Worm (Caenorhabditis elegans) whole organism, L4 larva: Measurements from ENCODE around the gene Y116A8C.38.

Experiments
- T20F7.1 ChIP-seq: fragments of 200-800 bp; sonication (Bioruptor generic); optimal IDR thresholded peaks from 2 replicates; lab custom pipeline; 2018; ENCODE audit warnings: mild to moderate bottlenecking, missing genetic modification characterization, missing compliant biosample characterization
- aly-2 ChIP-seq: sonication (generic microtip); optimal IDR thresholded peaks from 2 replicates; lab custom pipeline; 2018; ENCODE audit warnings: missing biosample characterization, missing genetic modification characterization
- arid-1 ChIP-seq: fragments of 200-800 bp; sonication (Bioruptor generic); conservative IDR thresholded peaks from 2 replicates; pipeline ENCODE4 v1.3.6; 2022; ENCODE audit warnings: missing genetic modification reagents, missing genetic modification characterization, missing compliant biosample characterization
- ceh-20 ChIP-seq: fragments of 200-800 bp; sonication (Bioruptor generic); IDR thresholded peaks from 2 replicates; pipeline ENCODE4 v1.3.6; 2022; ENCODE audit warnings: missing genetic modification reagents, missing genetic modification characterization, missing compliant biosample characterization
- ceh-32 ChIP-seq: sonication (generic microtip); optimal IDR thresholded peaks from 2 replicates; lab custom pipeline; 2016; ENCODE audit warnings: mild to moderate bottlenecking, missing genetic modification characterization, missing compliant biosample characterization; ENCODE audit not compliant: poor library complexity
- ces-1 ChIP-seq: fragments of 150-350 bp; sonication (generic microtip); optimal IDR thresholded peaks from 4 replicates; lab custom pipeline; 2014; ENCODE audit warnings: missing biosample characterization, missing genetic modification reagents, missing genetic modification characterization
- daf-16 ChIP-seq, 3 experiments: sonication (generic microtip); optimal IDR thresholded peaks; 2 replicates each; lab custom pipeline; 2016 to 2017; ENCODE audit warnings: missing genetic modification characterization in 3 of 3, missing genetic modification reagents in 3 of 3, mild to moderate bottlenecking in 2 of 3, missing compliant biosample characterization in 2 of 3, missing biosample characterization in 1 of 3, moderate library complexity in 1 of 3
- dpl-1 ChIP-seq: fragments of 150-350 bp; optimal IDR thresholded peaks from 2 replicates; lab custom pipeline; 2014; ENCODE audit warnings: missing biosample characterization, missing genetic modification reagents, missing genetic modification characterization
- duxl-1 ChIP-seq: sonication (generic microtip); optimal IDR thresholded peaks from 2 replicates; lab custom pipeline; 2016; ENCODE audit warnings: mild to moderate bottlenecking, missing genetic modification characterization, moderate library complexity, missing compliant biosample characterization; ENCODE audit not compliant: poor library complexity
- dve-1 ChIP-seq: sonication (generic microtip); optimal IDR thresholded peaks from 2 replicates; lab custom pipeline; 2017; ENCODE audit warnings: antibody characterized with exemption, mild to moderate bottlenecking, missing genetic modification characterization, missing compliant biosample characterization; ENCODE audit not compliant: insufficient read depth
- fkh-10 ChIP-seq: fragments of 150-350 bp; optimal IDR thresholded peaks from 2 replicates; lab custom pipeline; 2014; ENCODE audit warnings: missing biosample characterization, missing genetic modification reagents, missing genetic modification characterization
- hlh-11 ChIP-seq: fragments of 200-800 bp; sonication (Bioruptor generic); optimal IDR thresholded peaks from 2 replicates; lab custom pipeline; 2018; ENCODE audit warnings: mild to moderate bottlenecking, missing genetic modification characterization, missing compliant biosample characterization
- hlh-30 ChIP-seq: sonication (generic microtip); optimal IDR thresholded peaks from 2 replicates; lab custom pipeline; 2017; ENCODE audit warnings: antibody characterized with exemption, mild to moderate bottlenecking, missing genetic modification characterization, missing compliant biosample characterization; ENCODE audit not compliant: insufficient read depth
- jun-1 ChIP-seq: fragments of 150-350 bp; optimal IDR thresholded peaks from 2 replicates; lab custom pipeline; 2014; ENCODE audit warnings: missing biosample characterization, missing genetic modification reagents, missing genetic modification characterization
- lin-1 ChIP-seq: fragments of 200-800 bp; sonication (Bioruptor generic); IDR thresholded peaks from 2 replicates; pipeline ENCODE4 v1.3.6; 2022; ENCODE audit warnings: missing genetic modification reagents, missing genetic modification characterization, missing compliant biosample characterization
- lin-29 ChIP-seq: fragments of 200-800 bp; sonication (Bioruptor generic); IDR thresholded peaks from 2 replicates; pipeline ENCODE4 v1.3.6; 2022; ENCODE audit warnings: missing genetic modification reagents, missing genetic modification characterization, missing compliant biosample characterization
- lin-38 ChIP-seq: fragments of 200-800 bp; sonication (Bioruptor generic); IDR thresholded peaks from 2 replicates; pipeline ENCODE4 v1.3.6; 2022; ENCODE audit warnings: missing genetic modification reagents, missing genetic modification characterization, missing compliant biosample characterization
- lsy-2 ChIP-seq, 2 experiments: fragments of 150-350 bp in 1 of 2; sonication (generic microtip) in 1 of 2; optimal IDR thresholded peaks; 2 replicates each; lab custom pipeline; 2014 to 2017; ENCODE audit warnings: missing biosample characterization in 2 of 2, missing genetic modification characterization in 2 of 2
- mdl-1 ChIP-seq, 2 experiments: fragments of 150-350 bp in 1 of 2; sonication (generic microtip) in 1 of 2; optimal IDR thresholded peaks; 2 replicates each; lab custom pipeline; 2014 to 2017; ENCODE audit warnings: missing biosample characterization in 2 of 2, missing genetic modification characterization in 2 of 2
- mep-1 ChIP-seq: fragments of 150-350 bp; sonication (generic microtip); optimal IDR thresholded peaks from 3 replicates; lab custom pipeline; 2014; ENCODE audit warnings: missing biosample characterization, missing genetic modification characterization
- mes-2 ChIP-seq: sonication (generic microtip); optimal IDR thresholded peaks from 2 replicates; lab custom pipeline; 2016; ENCODE audit warnings: missing genotype, mild to moderate bottlenecking, missing genetic modification characterization, missing compliant biosample characterization; ENCODE audit not compliant: poor library complexity, severe bottlenecking
- mxl-3 ChIP-seq: fragments of 200-800 bp; sonication (Bioruptor generic); optimal IDR thresholded peaks from 2 replicates; lab custom pipeline; 2018; ENCODE audit warnings: mild to moderate bottlenecking, missing genetic modification characterization, missing compliant biosample characterization
- nhr-102 ChIP-seq: sonication (generic microtip); optimal IDR thresholded peaks from 2 replicates; lab custom pipeline; 2016; ENCODE audit warnings: mild to moderate bottlenecking, missing genetic modification characterization, moderate library complexity, missing compliant biosample characterization
- nhr-28 ChIP-seq: fragments of 150-350 bp; optimal IDR thresholded peaks from 2 replicates; lab custom pipeline; 2014; ENCODE audit warnings: missing biosample characterization, missing genetic modification characterization
- nhr-41 ChIP-seq: fragments of 200-800 bp; sonication (Bioruptor generic); IDR thresholded peaks from 2 replicates; pipeline ENCODE4 v1.3.6; 2022; ENCODE audit warnings: missing genetic modification reagents, missing genetic modification characterization, missing compliant biosample characterization
- nhr-42 ChIP-seq: fragments of 200-800 bp; sonication (Bioruptor generic); IDR thresholded peaks from 2 replicates; pipeline ENCODE4 v1.3.6; 2022; ENCODE audit warnings: missing genetic modification characterization, missing compliant biosample characterization
- nhr-48 ChIP-seq: sonication (generic microtip); optimal IDR thresholded peaks from 2 replicates; lab custom pipeline; 2016; ENCODE audit warnings: mild to moderate bottlenecking, missing genetic modification characterization, missing compliant biosample characterization
- php-3 ChIP-seq: fragments of 200-800 bp; sonication (Bioruptor generic); IDR thresholded peaks from 2 replicates; pipeline ENCODE4 v1.3.6; 2022; ENCODE audit warnings: missing genetic modification reagents, missing genetic modification characterization, missing compliant biosample characterization
- pqm-1 ChIP-seq: sonication (generic microtip); optimal IDR thresholded peaks from 2 replicates; lab custom pipeline; 2017; ENCODE audit warnings: missing biosample characterization, missing genetic modification characterization
- rbr-2 ChIP-seq: sonication (generic microtip); optimal IDR thresholded peaks from 2 replicates; lab custom pipeline; 2016; ENCODE audit warnings: missing genotype, missing genetic modification characterization, missing compliant biosample characterization
- saeg-2 ChIP-seq: fragments of 200-800 bp; sonication (Bioruptor generic); IDR thresholded peaks from 2 replicates; pipeline ENCODE4 v1.3.6; 2022; ENCODE audit warnings: missing genetic modification reagents, missing genetic modification characterization, missing compliant biosample characterization
- sdz-12 ChIP-seq: fragments of 200-800 bp; sonication (Bioruptor generic); optimal IDR thresholded peaks from 2 replicates; lab custom pipeline; 2018; ENCODE audit warnings: mild to moderate bottlenecking, missing genetic modification characterization, missing compliant biosample characterization
- set-16 ChIP-seq: fragments of 200-800 bp; sonication (Bioruptor generic); IDR thresholded peaks from 2 replicates; pipeline ENCODE4 v1.3.6; 2022; ENCODE audit warnings: missing genetic modification reagents, missing genetic modification characterization, missing compliant biosample characterization
- snpc-1.2 ChIP-seq: fragments of 200-800 bp; sonication (Bioruptor generic); IDR thresholded peaks from 2 replicates; pipeline ENCODE4 v1.3.6; 2022; ENCODE audit warnings: missing genetic modification reagents, missing genetic modification characterization, missing compliant biosample characterization
- tag-97 ChIP-seq: fragments of 200-800 bp; sonication (Bioruptor generic); IDR thresholded peaks from 2 replicates; pipeline ENCODE4 v1.3.6; 2022; ENCODE audit warnings: missing genetic modification characterization, missing compliant biosample characterization
- unc-62 ChIP-seq, 3 experiments: fragments of 150-350 bp in 1 of 3; sonication (generic microtip); optimal IDR thresholded peaks in 2 of 3; peaks in 1 of 3; 1 replicate in 1 of 3; 2 replicates in 2 of 3; lab custom pipeline; 2014 to 2017; ENCODE audit warnings: missing biosample characterization in 3 of 3, missing genetic modification characterization in 3 of 3, missing genetic modification reagents in 3 of 3, missing genotype in 1 of 3
- vab-7 ChIP-seq: fragments of 200-800 bp; sonication (Bioruptor generic); IDR thresholded peaks from 2 replicates; pipeline ENCODE4 v1.3.6; 2022; ENCODE audit warnings: missing genetic modification reagents, missing genetic modification characterization, missing compliant biosample characterization
- zfp-2 ChIP-seq: sonication (generic microtip); optimal IDR thresholded peaks from 2 replicates; lab custom pipeline; 2016; ENCODE audit warnings: mild to moderate bottlenecking, missing genetic modification characterization, missing compliant biosample characterization
- ztf-11 ChIP-seq: fragments of 150-350 bp; optimal IDR thresholded peaks from 2 replicates; lab custom pipeline; 2014; ENCODE audit warnings: missing biosample characterization, missing genetic modification characterization

Gene Y116A8C.38

ce11 chrIV:17174087-17174486, 42.7 kb downstream of the Y116A8C.38 start:
- TF ChIP-seq nhr-102 (tag; lab: Kevin White, UChicago): peak; percentile 90
- no peak for TF ChIP-seq rbr-2 (tag; lab: Kevin White, UChicago)
- peak; percentile 95 for TF ChIP-seq dve-1 (tag; lab: Kevin White, UChicago)
- TF ChIP-seq mes-2 (tag; lab: Kevin White, UChicago): peak; percentile 29
- peak; percentile 58 for TF ChIP-seq nhr-28
- TF ChIP-seq arid-1 (GFP tag; lab: Robert Waterston, UW): no peak
- peak in 1 of 2 experiments; percentile 37 for TF ChIP-seq lsy-2 (tag; optimal IDR thresholded peaks at IDR 0.05; lab: Kevin White, UChicago)
- no peak for TF ChIP-seq lin-38 (GFP tag; lab: Robert Waterston, UW)
- TF ChIP-seq nhr-42: peak; percentile 73; the same call in 1 of the 2 replicates
- TF ChIP-seq zfp-2 (tag; lab: Kevin White, UChicago): no peak
- peak; percentile 88 for TF ChIP-seq pqm-1 (tag; lab: Kevin White, UChicago)
- no peak for TF ChIP-seq ztf-11
- no peak for TF ChIP-seq daf-16 (GFP tag; optimal IDR thresholded peaks at IDR 0.05; lab: Kevin White, UChicago)
- TF ChIP-seq daf-16 (tag; optimal IDR thresholded peaks at IDR 0.05; lab: Kevin White, UChicago): peak; percentile 97
- TF ChIP-seq mxl-3 (GFP tag; lab: Kevin White, UChicago): peak; percentile 74
- no peak for TF ChIP-seq jun-1 (tag; lab: Kevin White, UChicago)
- no peak for TF ChIP-seq lin-29 (GFP tag; lab: Robert Waterston, UW)
- TF ChIP-seq lin-1 (GFP tag; lab: Robert Waterston, UW): peak; percentile 51; the same call in 1 of the 2 replicates
- TF ChIP-seq mdl-1 (tag; optimal IDR thresholded peaks at IDR 0.05; lab: Kevin White, UChicago): peak in 1 of 2 experiments; percentile 88
- TF ChIP-seq nhr-48 (tag; lab: Kevin White, UChicago): peak; percentile 57
- peak; percentile 40 for TF ChIP-seq hlh-30
- no peak for TF ChIP-seq vab-7 (GFP tag; lab: Robert Waterston, UW)
- TF ChIP-seq mep-1 (tag; lab: Kevin White, UChicago): peak; percentile 51
- no peak for TF ChIP-seq duxl-1 (tag; lab: Kevin White, UChicago)
- no peak for TF ChIP-seq set-16 (GFP tag; lab: Robert Waterston, UW)
- peak; percentile 95 for TF ChIP-seq hlh-11 (tag; lab: Kevin White, UChicago)
- no peak for TF ChIP-seq saeg-2 (GFP tag; lab: Robert Waterston, UW)
- TF ChIP-seq fkh-10 (GFP tag; lab: Kevin White, UChicago): no peak
- TF ChIP-seq dpl-1 (GFP tag; lab: Kevin White, UChicago): no peak
- TF ChIP-seq ceh-32 (tag; lab: Kevin White, UChicago): no peak
- TF ChIP-seq php-3: peak; percentile 91

DNA sequence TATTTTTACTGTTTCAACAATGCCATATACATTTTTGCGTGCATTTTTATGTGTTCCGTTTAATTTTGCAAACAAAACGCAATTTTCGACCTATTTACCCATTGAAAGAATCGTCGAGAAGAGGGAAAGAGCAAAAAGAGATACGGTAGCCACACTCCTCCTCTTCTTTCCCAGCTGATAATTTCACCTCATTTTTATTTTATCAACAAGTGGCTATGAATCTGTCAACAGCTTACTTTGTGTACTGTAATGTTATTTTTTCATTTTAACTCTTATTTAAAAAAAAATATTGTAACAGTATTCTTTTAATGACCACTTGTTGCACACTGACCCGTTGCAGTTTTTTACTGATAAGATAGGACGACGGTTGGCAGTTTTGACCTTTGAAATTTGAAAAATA, 43.6 kb downstream of the Y116A8C.38 start:
- TF ChIP-seq nhr-28 (peak; percentile 12), duxl-1 (tag; lab: Kevin White, UChicago) (no peak), daf-16 (GFP tag; optimal IDR thresholded peaks at IDR 0.05; lab: Kevin White, UChicago) (no peak), daf-16 (tag; optimal IDR thresholded peaks at IDR 0.05; lab: Kevin White, UChicago) (peak; percentile 93), dve-1 (tag; lab: Kevin White, UChicago) (peak; percentile 1)

DNA sequence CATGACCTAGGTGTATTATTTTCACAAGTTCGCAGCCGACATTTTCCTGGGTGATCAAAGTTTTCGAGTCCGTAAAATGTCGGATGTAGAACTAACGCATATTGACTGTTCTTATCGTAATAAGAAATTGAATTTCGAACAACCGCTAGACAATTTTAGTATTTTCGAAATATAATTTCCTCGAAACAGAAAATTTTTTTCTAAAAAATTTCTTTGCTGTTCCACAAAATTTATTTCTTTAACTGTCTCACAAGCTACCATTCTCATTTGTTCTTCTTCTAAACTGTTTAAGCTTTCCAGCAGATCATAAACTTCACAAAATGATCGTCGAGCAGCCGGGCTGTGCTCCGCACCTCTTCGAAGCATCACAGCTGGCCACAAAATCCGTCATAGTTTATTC, 44.8 kb downstream of the Y116A8C.38 start, which contains the start of gene C52D10.3:
Gene C52D10.3, plus strand, starts transcription at position 301 of the 400 bp plus-strand sequence.
- TF ChIP-seq T20F7.1 (GFP tag; lab: Kevin White, UChicago): no peak
- no peak for TF ChIP-seq nhr-42
- no peak for TF ChIP-seq aly-2
- no peak for TF ChIP-seq ceh-20
- no peak for TF ChIP-seq fkh-10 (GFP tag; lab: Kevin White, UChicago)
- TF ChIP-seq sdz-12: no peak
- TF ChIP-seq snpc-1.2 (GFP tag; lab: Robert Waterston, UW): no peak
- TF ChIP-seq nhr-41 (GFP tag; lab: Robert Waterston, UW): no peak
- no peak for TF ChIP-seq ces-1 (GFP tag; lab: Kevin White, UChicago)
- TF ChIP-seq tag-97: no peak
- no peak for TF ChIP-seq saeg-2 (GFP tag; lab: Robert Waterston, UW)
- no peak for TF ChIP-seq duxl-1 (tag; lab: Kevin White, UChicago)
- no peak for TF ChIP-seq unc-62 (GFP tag; optimal IDR thresholded peaks at IDR 0.05 in 1 of 2; lab: Kevin White, UChicago)
- no peak for TF ChIP-seq unc-62 (tag; optimal IDR thresholded peaks at IDR 0.05; lab: Kevin White, UChicago)
- TF ChIP-seq zfp-2 (tag; lab: Kevin White, UChicago): no peak
